Fruit fly (Drosophila melanogaster) whole organism, adult: ENCODE measurements around the gene Galphaf.

Source experiments
- CG11617 ChIP-seq: fragments of 200-800 bp; sonication (Bioruptor generic); optimal IDR thresholded peaks from 2 replicates; lab custom pipeline; 2017; ENCODE audit warnings: mild to moderate bottlenecking, missing biosample characterization, missing genetic modification reagents, missing genetic modification characterization
- CG12768 ChIP-seq: fragments of 200-800 bp; sonication (Bioruptor generic); optimal IDR thresholded peaks from 2 replicates; lab custom pipeline; 2017; ENCODE audit warnings: missing biosample characterization, missing genetic modification characterization, mild to moderate bottlenecking, moderate library complexity, missing genetic modification reagents
- CG14711 ChIP-seq: fragments of 200-800 bp; sonication (Bioruptor generic); optimal IDR thresholded peaks from 2 replicates; lab custom pipeline; 2018; ENCODE audit warnings: missing biosample characterization, mild to moderate bottlenecking, missing genetic modification characterization, moderate library complexity
- CG1620 ChIP-seq: fragments of 200-800 bp; sonication (Bioruptor generic); optimal IDR thresholded peaks from 2 replicates; lab custom pipeline; 2016; ENCODE audit warnings: missing biosample characterization, missing genetic modification characterization
- CG33017 ChIP-seq: fragments of 200-800 bp; sonication (Bioruptor generic); optimal IDR thresholded peaks from 2 replicates; lab custom pipeline; 2018; ENCODE audit warnings: missing biosample characterization, mild to moderate bottlenecking, missing genetic modification characterization, moderate library complexity
- CG5204 ChIP-seq: fragments of 200-800 bp; sonication (Bioruptor generic); optimal IDR thresholded peaks from 2 replicates; lab custom pipeline; 2016; ENCODE audit warnings: missing biosample characterization, missing genetic modification characterization
- CG7045 ChIP-seq: fragments of 200-800 bp; sonication (Bioruptor generic); optimal IDR thresholded peaks from 2 replicates; lab custom pipeline; 2017; ENCODE audit warnings: missing biosample characterization, mild to moderate bottlenecking, missing genetic modification characterization
- CG7101 ChIP-seq: fragments of 200-800 bp; sonication (Bioruptor generic); optimal IDR thresholded peaks from 2 replicates; lab custom pipeline; 2018; ENCODE audit warnings: missing biosample characterization, mild to moderate bottlenecking, missing genetic modification characterization, moderate library complexity
- Clk ChIP-seq: fragments of 200-800 bp; sonication (Bioruptor generic); optimal IDR thresholded peaks from 2 replicates; lab custom pipeline; 2017; ENCODE audit warnings: missing biosample characterization, missing genetic modification characterization
- Crg-1 ChIP-seq: fragments of 200-800 bp; sonication (Bioruptor generic); optimal IDR thresholded peaks from 2 replicates; lab custom pipeline; 2016; ENCODE audit warnings: missing biosample characterization, missing genetic modification characterization
- Hr96 ChIP-seq: fragments of 200-800 bp; sonication (Bioruptor generic); optimal IDR thresholded peaks from 2 replicates; lab custom pipeline; 2016; ENCODE audit warnings: missing biosample characterization, missing genetic modification characterization
- Mnt ChIP-seq: fragments of 200-800 bp; sonication (Bioruptor generic); optimal IDR thresholded peaks from 2 replicates; lab custom pipeline; 2016; ENCODE audit warnings: missing biosample characterization, mild to moderate bottlenecking, missing genetic modification characterization
- bab1 ChIP-seq: fragments of 200-800 bp; sonication (Bioruptor generic); optimal IDR thresholded peaks from 3 replicates; lab custom pipeline; 2019; ENCODE audit warnings: missing biosample characterization, mild to moderate bottlenecking, missing genetic modification characterization, moderate library complexity
- cic ChIP-seq: fragments of 200-800 bp; sonication (Bioruptor generic); optimal IDR thresholded peaks from 2 replicates; lab custom pipeline; 2017; ENCODE audit warnings: missing biosample characterization, mild to moderate bottlenecking, missing genetic modification characterization, moderate library complexity
- cnc ChIP-seq, 2 experiments: fragments of >200 bp; optimal IDR thresholded peaks; 2 replicates each; lab custom pipeline; 2017
- kay ChIP-seq: fragments of 200-800 bp; sonication (Bioruptor generic); peaks from one replicate; lab custom pipeline; 2016; ENCODE audit warnings: missing biosample characterization, missing genetic modification characterization, borderline replicate concordance
- ovo ChIP-seq: fragments of 200-800 bp; sonication (Bioruptor generic); optimal IDR thresholded peaks from 2 replicates; lab custom pipeline; 2016; ENCODE audit warnings: missing biosample characterization, missing genetic modification characterization
- pad ChIP-seq: fragments of 200-800 bp; sonication (Bioruptor generic); optimal IDR thresholded peaks from 3 replicates; lab custom pipeline; 2017; ENCODE audit warnings: missing biosample characterization, missing genetic modification characterization, mild to moderate bottlenecking, moderate library complexity, missing genetic modification reagents
- tj ChIP-seq: fragments of 200-800 bp; sonication (Bioruptor generic); optimal IDR thresholded peaks from 3 replicates; lab custom pipeline; 2017; ENCODE audit warnings: missing biosample characterization, mild to moderate bottlenecking, missing genetic modification characterization, moderate library complexity
- toe ChIP-seq: fragments of 200-800 bp; sonication (Bioruptor generic); optimal IDR thresholded peaks from 2 replicates; lab custom pipeline; 2016; ENCODE audit warnings: missing biosample characterization, missing genetic modification characterization

The Galphaf gene

DNA sequence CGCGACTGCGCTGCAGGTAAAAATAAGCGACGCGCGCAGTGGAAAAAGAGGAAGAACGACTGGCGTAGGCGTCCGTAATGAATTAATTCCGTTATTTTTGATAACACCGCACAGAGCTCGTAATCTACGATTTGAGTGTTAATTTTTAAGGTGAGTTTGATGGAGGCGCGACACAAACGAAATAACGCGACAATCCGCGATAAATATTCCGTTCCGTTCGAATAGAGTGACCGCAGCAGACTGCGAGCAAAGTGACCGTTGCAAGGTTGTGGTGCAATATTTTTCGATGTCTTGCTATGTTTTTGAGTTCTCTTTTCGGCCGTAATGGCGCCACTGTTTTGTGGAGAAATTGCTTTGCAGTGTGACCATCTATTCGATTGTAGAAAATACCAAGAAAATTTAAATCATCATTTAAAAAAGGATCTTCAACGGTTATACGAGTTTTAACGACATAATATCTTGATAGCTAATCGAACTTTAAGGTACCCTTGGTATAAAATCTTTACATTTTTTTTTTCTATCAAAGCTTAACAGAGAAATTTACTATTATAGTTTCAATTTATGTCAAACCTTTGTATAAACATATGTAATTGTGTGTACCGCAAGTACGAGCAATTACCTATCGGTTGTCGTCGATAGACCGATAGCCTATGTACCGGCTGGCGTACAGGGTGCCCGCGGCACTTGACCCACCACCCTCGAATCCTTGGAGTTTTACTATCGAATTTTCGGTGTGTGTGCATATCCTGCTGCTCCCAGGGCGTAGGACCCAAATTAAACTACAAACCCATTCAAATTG lies 43.9 kb upstream of the Galphaf start, which contains the start of the genes CG43954, Lasp and Dab:
CG43954 (minus strand) TSS at position 248 of the 799 bp plus-strand sequence.
Lasp (minus strand) TSS at position 248 of the 799 bp plus-strand sequence.
Dab (plus strand) TSS at position 697 of the 799 bp plus-strand sequence.
- TF ChIP-seq tj (GFP tag; lab: Kevin White, UChicago) (peak; percentile 33), CG7101 (tag; lab: Kevin White, UChicago) (peak; percentile 54), pad (GFP tag; lab: Kevin White, UChicago) (no peak), CG5204 (GFP tag; lab: Kevin White, UChicago) (no peak), CG7045 (GFP tag; lab: Kevin White, UChicago) (no peak), cnc (optimal IDR thresholded peaks at IDR 0.05; lab: Kevin White, UChicago) (no peak), CG11617 (GFP tag; lab: Kevin White, UChicago) (no peak), Crg-1 (GFP tag; lab: Kevin White, UChicago) (no peak), ovo (peak; percentile 63), bab1 (GFP tag; lab: Kevin White, UChicago) (peak; percentile 41), kay (no peak), CG1620 (GFP tag; lab: Kevin White, UChicago) (peak; percentile 47), Hr96 (GFP tag; lab: Kevin White, UChicago) (peak; percentile 11), cic (peak; percentile 56), CG12768 (GFP tag; lab: Kevin White, UChicago) (peak; percentile 27), Mnt (GFP tag; lab: Kevin White, UChicago) (peak; percentile 64), toe (GFP tag; lab: Kevin White, UChicago) (no peak), CG33017 (tag; lab: Kevin White, UChicago) (peak; percentile 48), CG14711 (tag; lab: Kevin White, UChicago) (no peak)

DNA sequence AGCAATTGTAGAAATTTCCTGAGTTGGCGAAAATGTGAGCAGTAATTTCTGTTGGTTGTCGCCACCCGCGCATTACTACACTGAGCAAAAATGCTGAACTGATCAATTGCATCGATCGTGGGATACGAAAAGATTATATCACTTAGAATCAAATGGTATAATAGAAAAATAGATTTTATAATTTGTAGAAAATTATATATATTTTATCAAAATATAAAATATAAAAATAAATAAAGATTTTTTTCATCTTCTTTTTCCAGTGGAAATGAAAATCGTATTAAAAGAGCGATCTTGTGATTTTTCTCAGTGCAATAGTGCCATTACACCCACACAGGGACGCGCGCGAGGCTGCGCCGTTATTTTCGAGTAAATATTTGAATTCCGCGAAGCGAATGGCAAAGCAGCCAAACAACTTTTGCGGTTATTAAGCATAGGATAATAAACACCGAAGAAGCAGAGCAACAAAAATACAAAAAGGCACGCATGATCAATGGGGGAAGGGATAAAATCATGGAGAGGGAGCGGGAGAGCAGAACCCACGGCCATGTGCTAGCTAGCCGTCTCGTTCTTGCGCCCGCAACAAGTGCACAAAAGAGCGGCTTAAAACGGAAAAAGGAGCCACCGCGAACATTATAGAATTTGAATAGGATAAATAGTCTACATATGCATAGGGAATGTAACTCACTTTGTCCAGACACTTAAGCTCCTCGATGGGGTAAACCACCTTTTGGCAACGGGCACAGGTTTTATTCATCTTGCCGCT lies 42.7 kb upstream of the Galphaf start:
- TF ChIP-seq Hr96 (GFP tag; lab: Kevin White, UChicago) (no peak), CG7045 (GFP tag; lab: Kevin White, UChicago) (peak; percentile 28), Mnt (GFP tag; lab: Kevin White, UChicago) (no peak), pad (GFP tag; lab: Kevin White, UChicago) (peak; percentile 79), tj (GFP tag; lab: Kevin White, UChicago) (peak; percentile 84), CG7101 (tag; lab: Kevin White, UChicago) (peak; percentile 65), ovo (peak; percentile 54), CG11617 (GFP tag; lab: Kevin White, UChicago) (peak; percentile 49), cnc (optimal IDR thresholded peaks at IDR 0.05; lab: Kevin White, UChicago) (no peak), CG5204 (GFP tag; lab: Kevin White, UChicago) (no peak), CG1620 (GFP tag; lab: Kevin White, UChicago) (no peak), cic (no peak), CG14711 (tag; lab: Kevin White, UChicago) (peak; percentile 74), CG33017 (tag; lab: Kevin White, UChicago) (peak; percentile 39), Clk (GFP tag; lab: Kevin White, UChicago) (no peak), Crg-1 (GFP tag; lab: Kevin White, UChicago) (no peak), kay (no peak), bab1 (GFP tag; lab: Kevin White, UChicago) (peak; percentile 59), CG12768 (GFP tag; lab: Kevin White, UChicago) (peak; percentile 2), toe (GFP tag; lab: Kevin White, UChicago) (no peak)

DNA sequence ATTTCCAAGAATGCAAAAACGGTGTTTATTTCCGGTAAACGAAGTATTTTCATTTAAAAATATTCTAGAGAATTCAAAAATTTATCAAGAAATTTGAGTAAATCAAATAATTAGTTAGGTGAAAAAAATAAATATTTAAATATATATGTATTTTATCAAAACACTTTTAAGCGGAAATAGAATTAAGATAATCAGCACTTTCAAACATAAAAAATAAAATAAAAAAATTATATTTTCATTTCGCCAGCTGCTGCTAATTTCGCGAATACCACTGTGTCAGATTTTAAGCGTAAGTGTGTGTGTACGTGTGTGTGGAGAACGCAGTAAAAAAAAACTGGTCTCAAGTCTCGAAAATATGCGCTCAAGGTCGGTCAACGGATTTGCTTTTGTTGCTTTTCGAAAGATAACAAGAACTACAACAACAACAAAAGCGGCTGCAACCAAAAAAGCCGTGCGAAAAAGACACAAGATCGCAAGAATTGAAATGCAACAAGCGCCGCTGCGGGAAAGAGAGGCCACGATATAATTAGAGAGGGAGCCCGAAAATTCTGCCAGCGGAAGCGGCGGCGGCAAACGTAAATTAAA lies 42.0 kb upstream of the Galphaf start:
- TF ChIP-seq CG14711 (tag; lab: Kevin White, UChicago): peak; percentile 5
- TF ChIP-seq kay: peak; percentile 92
- no peak for TF ChIP-seq ovo
- TF ChIP-seq Crg-1 (GFP tag; lab: Kevin White, UChicago): no peak

DNA sequence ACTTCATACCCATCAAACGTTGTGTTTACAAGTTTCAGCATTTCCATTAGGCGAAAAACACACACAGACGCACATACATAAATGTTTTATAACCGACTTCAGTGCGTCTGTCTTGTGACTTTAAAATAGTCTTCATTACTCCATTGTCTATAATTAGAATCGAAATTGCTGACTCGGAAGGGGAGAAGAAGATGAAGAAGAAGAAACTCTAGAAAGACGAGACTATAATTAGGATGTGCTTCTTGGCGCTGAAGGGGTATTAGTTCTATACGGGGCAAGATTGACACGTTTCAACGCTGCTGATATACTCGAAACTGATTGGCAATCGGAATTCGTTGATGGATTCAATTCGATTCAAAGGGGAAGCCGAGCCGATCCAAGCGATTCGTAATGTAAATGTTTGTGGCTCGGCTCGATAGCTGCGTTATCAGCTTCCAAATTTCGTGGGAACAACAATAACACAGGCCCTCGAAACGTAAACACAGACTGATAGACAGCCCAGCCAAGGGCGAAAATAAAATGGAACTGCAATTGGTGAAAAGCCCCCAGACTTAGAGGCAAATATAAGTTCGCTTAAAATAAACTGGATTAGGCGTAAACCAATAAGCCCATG lies 41.1 kb upstream of the Galphaf start:
- no peak for TF ChIP-seq CG12768 (GFP tag; lab: Kevin White, UChicago)
- no peak for TF ChIP-seq pad (GFP tag; lab: Kevin White, UChicago)
- peak; percentile 9 for TF ChIP-seq cic
- no peak for TF ChIP-seq Crg-1 (GFP tag; lab: Kevin White, UChicago)
- TF ChIP-seq CG7045 (GFP tag; lab: Kevin White, UChicago): no peak
- no peak for TF ChIP-seq Mnt (GFP tag; lab: Kevin White, UChicago)

DNA sequence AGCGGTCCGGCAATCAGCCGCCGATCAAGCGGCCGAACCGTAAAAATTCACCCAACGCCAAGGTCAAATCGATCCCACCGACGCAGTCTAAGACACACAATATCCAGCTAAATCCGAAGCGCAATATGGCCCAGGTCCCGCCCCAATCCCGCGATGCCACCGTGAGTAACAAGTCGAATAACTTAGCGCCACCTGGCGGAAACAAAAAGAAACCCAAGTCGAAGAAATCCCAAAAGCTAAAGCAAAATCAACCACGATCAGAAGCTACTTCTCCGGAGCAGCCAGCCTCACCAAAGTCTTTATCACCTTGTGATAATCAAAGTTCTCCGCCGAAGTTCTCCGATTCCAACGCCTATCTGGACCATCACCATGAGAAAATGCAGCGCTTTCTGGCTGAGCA lies 37.9 kb upstream of the Galphaf start:
- no peak for TF ChIP-seq bab1 (GFP tag; lab: Kevin White, UChicago)
- no peak for TF ChIP-seq toe (GFP tag; lab: Kevin White, UChicago)
- no peak for TF ChIP-seq CG12768 (GFP tag; lab: Kevin White, UChicago)
- TF ChIP-seq CG5204 (GFP tag; lab: Kevin White, UChicago): no peak
- TF ChIP-seq ovo: no peak
- no peak for TF ChIP-seq cic
- no peak for TF ChIP-seq tj (GFP tag; lab: Kevin White, UChicago)
- TF ChIP-seq CG14711 (tag; lab: Kevin White, UChicago): no peak
- no peak for TF ChIP-seq CG33017 (tag; lab: Kevin White, UChicago)
- no peak for TF ChIP-seq Mnt (GFP tag; lab: Kevin White, UChicago)
- no peak for TF ChIP-seq Clk (GFP tag; lab: Kevin White, UChicago)
- no peak for TF ChIP-seq CG11617 (GFP tag; lab: Kevin White, UChicago)
- TF ChIP-seq CG7101 (tag; lab: Kevin White, UChicago): no peak
- TF ChIP-seq CG1620 (GFP tag; lab: Kevin White, UChicago): no peak
- no peak for TF ChIP-seq Crg-1 (GFP tag; lab: Kevin White, UChicago)
- TF ChIP-seq Hr96 (GFP tag; lab: Kevin White, UChicago): no peak
- TF ChIP-seq CG7045 (GFP tag; lab: Kevin White, UChicago): no peak
- TF ChIP-seq cnc (optimal IDR thresholded peaks at IDR 0.05; lab: Kevin White, UChicago): no peak
- no peak for TF ChIP-seq pad (GFP tag; lab: Kevin White, UChicago)
- no peak for TF ChIP-seq kay
